Worm (Caenorhabditis elegans) whole organism, mixed stage, embryonic: Measurements from ENCODE around the gene ckc-1.

Experiments
- M03D4.4 ChIP-seq: sonication (generic microtip); optimal IDR thresholded peaks from 2 replicates; lab custom pipeline; 2017; ENCODE audit warnings: mild to moderate bottlenecking, missing genetic modification characterization, missing compliant biosample characterization
- blmp-1 ChIP-seq: fragments of 150-350 bp; optimal IDR thresholded peaks from 2 replicates; lab custom pipeline; 2014; ENCODE audit warnings: missing biosample characterization, missing genetic modification characterization
- ceh-39 ChIP-seq: fragments of 150-350 bp; optimal IDR thresholded peaks from 2 replicates; lab custom pipeline; 2014; ENCODE audit warnings: missing biosample characterization, missing genetic modification characterization
- ceh-43 ChIP-seq: fragments of 200-800 bp; sonication (Bioruptor generic); optimal IDR thresholded peaks from 2 replicates; lab custom pipeline; 2018; ENCODE audit warnings: mild to moderate bottlenecking, missing genetic modification characterization, moderate library complexity, missing compliant biosample characterization
- ceh-83 ChIP-seq: fragments of 200-800 bp; sonication (Bioruptor generic); optimal IDR thresholded peaks from 2 replicates; lab custom pipeline; 2018; ENCODE audit warnings: mild to moderate bottlenecking, missing genetic modification characterization, missing compliant biosample characterization
- elt-1 ChIP-seq: sonication (generic microtip); optimal IDR thresholded peaks from 2 replicates; lab custom pipeline; 2017; ENCODE audit warnings: missing genetic modification characterization, mild to moderate bottlenecking, missing compliant biosample characterization, antibody characterized with exemption, moderate library complexity, borderline replicate concordance; ENCODE audit not compliant: insufficient read depth
- elt-3 ChIP-seq: fragments of 150-350 bp; optimal IDR thresholded peaks from 2 replicates; lab custom pipeline; 2014; ENCODE audit warnings: missing biosample characterization, missing genetic modification characterization
- ham-2 ChIP-seq: fragments of 200-800 bp; sonication (Bioruptor generic); optimal IDR thresholded peaks from 2 replicates; lab custom pipeline; 2018; ENCODE audit warnings: mild to moderate bottlenecking, missing genetic modification characterization, missing compliant biosample characterization
- hlh-1 ChIP-seq: fragments of 150-350 bp; optimal IDR thresholded peaks from 2 replicates; lab custom pipeline; 2014; ENCODE audit warnings: missing biosample characterization, missing genetic modification reagents, missing genetic modification characterization
- lin-13 ChIP-seq: fragments of 150-350 bp; optimal IDR thresholded peaks from 2 replicates; lab custom pipeline; 2014; ENCODE audit warnings: missing biosample characterization, missing genetic modification characterization
- lin-32 ChIP-seq: fragments of 200-800 bp; sonication (Bioruptor generic); optimal IDR thresholded peaks from 2 replicates; lab custom pipeline; 2018; ENCODE audit warnings: mild to moderate bottlenecking, missing genetic modification characterization, missing compliant biosample characterization
- lsy-2 ChIP-seq: fragments of 150-350 bp; optimal IDR thresholded peaks from 2 replicates; lab custom pipeline; 2014; ENCODE audit warnings: missing biosample characterization, missing genetic modification characterization
- mab-5 ChIP-seq: fragments of 150-350 bp; optimal IDR thresholded peaks from 2 replicates; lab custom pipeline; 2014; ENCODE audit warnings: missing biosample characterization, missing genetic modification characterization
- mls-2 ChIP-seq: sonication (generic microtip); optimal IDR thresholded peaks from 2 replicates; lab custom pipeline; 2016; ENCODE audit warnings: mild to moderate bottlenecking, missing genetic modification characterization, moderate library complexity, missing compliant biosample characterization
- nhr-12 ChIP-seq: fragments of 150-350 bp; optimal IDR thresholded peaks from 2 replicates; lab custom pipeline; 2014; ENCODE audit warnings: missing biosample characterization, missing genetic modification characterization
- nhr-237 ChIP-seq: fragments of 150-350 bp; optimal IDR thresholded peaks from 2 replicates; lab custom pipeline; 2014; ENCODE audit warnings: missing biosample characterization, missing genetic modification characterization
- nhr-28 ChIP-seq: fragments of 150-350 bp; optimal IDR thresholded peaks from 2 replicates; lab custom pipeline; 2014; ENCODE audit warnings: missing biosample characterization, missing genetic modification characterization
- nhr-76 ChIP-seq: sonication (generic microtip); optimal IDR thresholded peaks from 2 replicates; lab custom pipeline; 2017; ENCODE audit warnings: missing biosample characterization, missing genetic modification characterization
- pha-4 ChIP-seq: fragments of 150-350 bp; optimal IDR thresholded peaks from 2 replicates; lab custom pipeline; 2018; ENCODE audit warnings: missing biosample characterization, missing genetic modification reagents, missing genetic modification characterization
- ztf-11 ChIP-seq: fragments of 150-350 bp; optimal IDR thresholded peaks from 2 replicates; lab custom pipeline; 2014; ENCODE audit warnings: missing biosample characterization, missing genetic modification characterization

Gene ckc-1

ce11 chrX:3628016-3628415, 51.6 kb downstream of the ckc-1 start, which contains the start of gene vep-2:
Gene vep-2, plus strand, starts transcription at chrX:3628316.
- TF ChIP-seq ceh-39 (tag; lab: Kevin White, UChicago) = no peak
- no peak for TF ChIP-seq ham-2
- no peak for TF ChIP-seq hlh-1 (tag; lab: Kevin White, UChicago)
- TF ChIP-seq mab-5 (tag; lab: Kevin White, UChicago) = no peak
- no peak for TF ChIP-seq elt-1
- TF ChIP-seq M03D4.4 = no peak
- no peak for TF ChIP-seq nhr-28 (tag; lab: Kevin White, UChicago)
- TF ChIP-seq nhr-237 (tag; lab: Kevin White, UChicago) = no peak
- TF ChIP-seq pha-4 = no peak
- no peak for TF ChIP-seq elt-3 (tag; lab: Kevin White, UChicago)
- TF ChIP-seq nhr-76 (tag; lab: Kevin White, UChicago) = no peak
- TF ChIP-seq lsy-2 = no peak
- TF ChIP-seq nhr-12 (tag; lab: Kevin White, UChicago) = no peak
- TF ChIP-seq lin-32 (GFP tag; lab: Kevin White, UChicago) = no peak
- no peak for TF ChIP-seq ceh-43
- no peak for TF ChIP-seq mls-2 (tag; lab: Kevin White, UChicago)
- no peak for TF ChIP-seq ceh-83
- no peak for TF ChIP-seq ztf-11
- TF ChIP-seq blmp-1 (tag; lab: Kevin White, UChicago) = no peak
- TF ChIP-seq lin-13 = no peak
